Worm (Caenorhabditis elegans): ENCODE measurements around the gene tbc-2.
"Not testable (repeated sequence)": the region's sequence is repeated elsewhere in the genome, so short reads cannot be mapped to it uniquely, and the experiment has no call there.

tbc-2 gene

ce11 chrII:5819655-5820054 is 7.6 kb downstream of the tbc-2 start (continued):
- TF ChIP-seq hpl-2 (GFP tag; optimal IDR thresholded peaks at IDR 0.05) (no peak), sox-4 (tag; optimal IDR thresholded peaks at IDR 0.05) (peak; percentile 35), xbp-1 (tag; optimal IDR thresholded peaks at IDR 0.05) (peak; percentile 41), nhr-71 (tag; optimal IDR thresholded peaks at IDR 0.05) (peak; percentile 67), swsn-7 (tag; optimal IDR thresholded peaks at IDR 0.05) (peak; percentile 32), nhr-85 (tag) (peak; percentile 79), lin-13 (GFP tag; optimal IDR thresholded peaks at IDR 0.05) (peak; percentile 12), tbx-2 (tag; optimal IDR thresholded peaks at IDR 0.05) (peak; percentile 59), nhr-19 (GFP tag; conservative IDR thresholded peaks at IDR 0.05) (peak; percentile 16; the same call in 1 of the 2 replicates), irx-1 (tag; optimal IDR thresholded peaks at IDR 0.05) (peak; percentile 42), mab-9 (GFP tag; IDR thresholded peaks at IDR 0.05) (no peak), egl-13 (tag; optimal IDR thresholded peaks at IDR 0.05) (peak; percentile 38), lir-3 (tag; optimal IDR thresholded peaks at IDR 0.05; ENCODE audit: poor library complexity) (peak; percentile 77), lsy-2 (tag; optimal IDR thresholded peaks at IDR 0.05) (peak in 1 of 2 experiments; percentile 40), zag-1 (tag; optimal IDR thresholded peaks at IDR 0.05) (no peak)

ce11 chrII:5818298-5818697 is 8.9 kb downstream of the tbc-2 start, which contains the start of gene ZK1248.4:
Gene ZK1248.4, plus strand, starts transcription at chrII:5818598.
- TF ChIP-seq unc-86 (tag; optimal IDR thresholded peaks at IDR 0.05) (no peak), elt-3 (tag; optimal IDR thresholded peaks at IDR 0.05) (no peak), fkh-8 (tag; optimal IDR thresholded peaks at IDR 0.05) (no peak), swsn-7 (tag; optimal IDR thresholded peaks at IDR 0.05) (no peak), nhr-76 (tag; optimal IDR thresholded peaks at IDR 0.05) (no peak), ztf-11 (tag; optimal IDR thresholded peaks at IDR 0.05) (no peak)

- TF ChIP-seq nhr-12 (tag; optimal IDR thresholded peaks at IDR 0.05) (no peak), unc-62 (GFP tag; optimal IDR thresholded peaks at IDR 0.05) (no peak), lin-35 (GFP tag; optimal IDR thresholded peaks at IDR 0.05) (no peak), C16A3.4 (tag; optimal IDR thresholded peaks at IDR 0.05) (no peak)
These were observed 10.9 kb downstream of the tbc-2 start, which contains the start of gene ZK1248.20 for ce11 chrII:5816346-5816745. Gene ZK1248.20, plus strand, starts transcription at chrII:5816646.

ce11 chrII:5815382-5815781 is 11.9 kb downstream of the tbc-2 start, which contains the start of gene wago-5:
Gene wago-5, minus strand, starts transcription at chrII:5815482.
- TF ChIP-seq mep-1, fos-1, sox-4 (tag; optimal IDR thresholded peaks at IDR 0.05): not testable (repeated sequence)

- TF ChIP-seq egl-27 (tag; optimal IDR thresholded peaks at IDR 0.05) (no peak), F16B12.6 (tag; optimal IDR thresholded peaks at IDR 0.05) (no peak), ceh-8 (GFP tag; optimal IDR thresholded peaks at IDR 0.05) (no peak), sptf-1 (tag; optimal IDR thresholded peaks at IDR 0.05) (no peak), C16A3.4 (tag; optimal IDR thresholded peaks at IDR 0.05) (no peak), nhr-19 (GFP tag; conservative IDR thresholded peaks at IDR 0.05) (no peak)
These were observed 17.0 kb downstream of the tbc-2 start, which contains the start of the genes msp-64 and ZK1248.5 for ce11 chrII:5810230-5810629. Gene msp-64, minus strand, starts transcription at chrII:5810330. Gene ZK1248.5, plus strand, starts transcription at chrII:5810514.

DNA sequence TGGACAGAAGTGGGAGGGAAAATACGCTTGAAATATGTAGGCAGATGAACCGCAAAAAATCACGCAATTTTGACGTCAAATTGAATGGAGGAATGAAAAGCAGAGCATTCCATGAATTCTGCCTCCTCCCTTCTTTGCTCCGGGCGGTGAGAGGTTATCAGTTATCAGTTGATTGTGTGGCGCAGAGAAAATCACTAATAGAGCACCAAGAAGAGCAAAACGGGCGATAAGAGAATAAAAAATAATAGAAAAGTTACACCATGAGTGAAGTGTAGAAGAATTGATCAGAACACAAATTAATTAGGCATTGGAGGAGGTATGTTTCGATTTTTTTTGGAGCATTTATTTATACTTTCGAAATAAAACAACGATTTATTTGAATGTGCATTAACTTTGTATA is 20.7 kb downstream of the tbc-2 start:
- TF ChIP-seq elt-2 (tag; optimal IDR thresholded peaks at IDR 0.05) (peak; percentile 84), nhr-76 (tag; optimal IDR thresholded peaks at IDR 0.05) (no peak), mep-1 (tag; optimal IDR thresholded peaks at IDR 0.05) (no peak), ceh-88 (GFP tag; IDR thresholded peaks at IDR 0.05) (no peak), efl-1 (optimal IDR thresholded peaks at IDR 0.05) (no peak), efl-1 (GFP tag; optimal IDR thresholded peaks at IDR 0.05 in 1 of 2) (peak in 1 of 2 experiments; percentile 84), snu-23 (GFP tag; optimal IDR thresholded peaks at IDR 0.05) (no peak), ztf-4 (tag; optimal IDR thresholded peaks at IDR 0.05) (no peak)
